Worm (Caenorhabditis elegans) whole organism, L1 larva: ENCODE results near the gene mff-1.
A peak's percentile ranks its signal among the peaks of the same experiment; 100 is the strongest.

Source experiments
- C04F5.9 ChIP-seq: sonication (generic microtip); optimal IDR thresholded peaks from 2 replicates; lab custom pipeline; 2016; ENCODE audit warnings: missing genetic modification characterization, missing compliant biosample characterization
- C16A3.4 ChIP-seq: fragments of 150-350 bp; optimal IDR thresholded peaks from 2 replicates; lab custom pipeline; 2014; ENCODE audit warnings: missing biosample characterization, missing genetic modification characterization
- C34B4.2 ChIP-seq: sonication (generic microtip); optimal IDR thresholded peaks from 2 replicates; lab custom pipeline; 2017; ENCODE audit warnings: mild to moderate bottlenecking, missing genetic modification characterization, missing compliant biosample characterization
- aly-2 ChIP-seq: fragments of 150-350 bp; optimal IDR thresholded peaks from 2 replicates; lab custom pipeline; 2014; ENCODE audit warnings: missing biosample characterization, missing genetic modification characterization
- blmp-1 ChIP-seq: fragments of 150-350 bp; optimal IDR thresholded peaks from 2 replicates; lab custom pipeline; 2014; ENCODE audit warnings: missing biosample characterization, missing genetic modification characterization
- ceh-88 ChIP-seq: fragments of 200-800 bp; sonication (Bioruptor generic); IDR thresholded peaks from 2 replicates; pipeline ENCODE4 v1.3.6; 2022; ENCODE audit warnings: missing genetic modification characterization, missing compliant biosample characterization
- ceh-90 ChIP-seq: sonication (generic microtip); optimal IDR thresholded peaks from 2 replicates; lab custom pipeline; 2016; ENCODE audit warnings: missing genetic modification characterization, missing compliant biosample characterization
- ces-1 ChIP-seq: fragments of 150-350 bp; optimal IDR thresholded peaks from 2 replicates; lab custom pipeline; 2014; ENCODE audit warnings: missing biosample characterization, missing genetic modification reagents, missing genetic modification characterization
- efl-1 ChIP-seq, 4 experiments: fragments of 150-350 bp; optimal IDR thresholded peaks in 3 of 4; peaks in 1 of 4; 1 replicate in 1 of 4; 2 replicates in 3 of 4; lab custom pipeline; 2014; ENCODE audit warnings: missing biosample characterization in 2 of 4, missing genetic modification characterization in 2 of 4, missing genetic modification reagents in 2 of 4
- egl-27 ChIP-seq, 2 experiments: fragments of 150-350 bp in 1 of 2; sonication (generic microtip); optimal IDR thresholded peaks; 3 replicates each; lab custom pipeline; 2017 to 2018; ENCODE audit warnings: missing biosample characterization in 2 of 2, missing genetic modification characterization in 2 of 2, missing genetic modification reagents in 2 of 2
- elt-3 ChIP-seq, 6 experiments: fragments of 150-350 bp in 1 of 6; sonication (generic microtip); optimal IDR thresholded peaks; 2 replicates each; lab custom pipeline; 2017 to 2018; ENCODE audit warnings: missing biosample characterization in 6 of 6, missing genetic modification characterization in 6 of 6, inconsistent platforms in 1 of 6
- fkh-10 ChIP-seq: sonication (generic microtip); optimal IDR thresholded peaks from 2 replicates; lab custom pipeline; 2017; ENCODE audit warnings: missing biosample characterization, missing genetic modification reagents, missing genetic modification characterization
- fkh-4 ChIP-seq: sonication (generic microtip); optimal IDR thresholded peaks from 2 replicates; lab custom pipeline; 2016; ENCODE audit warnings: missing compliant biosample characterization, missing genetic modification characterization, borderline replicate concordance
- fkh-8 ChIP-seq: sonication (generic microtip); optimal IDR thresholded peaks from 2 replicates; lab custom pipeline; 2016; ENCODE audit warnings: mild to moderate bottlenecking, missing genetic modification characterization, missing compliant biosample characterization
- fos-1 ChIP-seq: fragments of 150-350 bp; optimal IDR thresholded peaks from 2 replicates; lab custom pipeline; 2014; ENCODE audit warnings: missing biosample characterization, missing genetic modification characterization
- grh-1 ChIP-seq: fragments of 200-800 bp; sonication (Bioruptor generic); IDR thresholded peaks from 2 replicates; pipeline ENCODE4 v1.3.6; 2022; ENCODE audit warnings: missing genetic modification reagents, missing genetic modification characterization, missing compliant biosample characterization
- hlh-17 ChIP-seq: fragments of 200-800 bp; sonication (Bioruptor generic); optimal IDR thresholded peaks from 2 replicates; lab custom pipeline; 2018; ENCODE audit warnings: missing genetic modification characterization, mild to moderate bottlenecking, missing compliant biosample characterization, moderate library complexity, borderline replicate concordance
- hlh-4 ChIP-seq: sonication (generic microtip); optimal IDR thresholded peaks from 2 replicates; lab custom pipeline; 2016; ENCODE audit warnings: mild to moderate bottlenecking, missing genetic modification characterization, missing compliant biosample characterization
- irx-1 ChIP-seq: sonication (generic microtip); optimal IDR thresholded peaks from 2 replicates; lab custom pipeline; 2016; ENCODE audit warnings: missing genetic modification characterization, missing compliant biosample characterization
- jun-1 ChIP-seq: fragments of 150-350 bp; optimal IDR thresholded peaks from 2 replicates; lab custom pipeline; 2014; ENCODE audit warnings: missing biosample characterization, missing genetic modification reagents, missing genetic modification characterization
- lin-14 ChIP-seq: fragments of 200-800 bp; sonication (Bioruptor generic); optimal IDR thresholded peaks from 2 replicates; lab custom pipeline; 2018; ENCODE audit warnings: mild to moderate bottlenecking, missing genetic modification characterization, moderate library complexity, missing compliant biosample characterization
- lin-39 ChIP-seq: fragments of 150-350 bp; optimal IDR thresholded peaks from 2 replicates; lab custom pipeline; 2014; ENCODE audit warnings: missing biosample characterization, missing genetic modification reagents, missing genetic modification characterization
- lsy-2 ChIP-seq, 2 experiments: fragments of 150-350 bp; optimal IDR thresholded peaks; 2 replicates each; lab custom pipeline; 2014; ENCODE audit warnings: missing biosample characterization in 2 of 2, missing genetic modification characterization in 2 of 2
- mab-9 ChIP-seq: fragments of 200-800 bp; sonication (Bioruptor generic); IDR thresholded peaks from 2 replicates; pipeline ENCODE4 v1.3.6; 2022; ENCODE audit warnings: missing genetic modification reagents, missing genetic modification characterization, missing compliant biosample characterization
- mdl-1 ChIP-seq, 2 experiments: fragments of 150-350 bp; optimal IDR thresholded peaks; 2 replicates each; lab custom pipeline; 2014 to 2017; ENCODE audit warnings: missing biosample characterization in 2 of 2, missing genetic modification characterization in 2 of 2, inconsistent platforms in 1 of 2
- mep-1 ChIP-seq: fragments of 150-350 bp; optimal IDR thresholded peaks from 2 replicates; lab custom pipeline; 2014; ENCODE audit warnings: missing biosample characterization, missing genetic modification characterization
- nhr-19 ChIP-seq: fragments of 200-800 bp; sonication (Bioruptor generic); conservative IDR thresholded peaks from 2 replicates; pipeline ENCODE4 v1.3.6; 2022; ENCODE audit warnings: missing genetic modification characterization, missing compliant biosample characterization
- nhr-20 ChIP-seq: sonication (generic microtip); optimal IDR thresholded peaks from 2 replicates; lab custom pipeline; 2016; ENCODE audit warnings: mild to moderate bottlenecking, missing genetic modification characterization, missing compliant biosample characterization
- nhr-47 ChIP-seq: sonication (generic microtip); optimal IDR thresholded peaks from 2 replicates; lab custom pipeline; 2016; ENCODE audit warnings: mild to moderate bottlenecking, missing genetic modification characterization, moderate library complexity, missing compliant biosample characterization
- nhr-71 ChIP-seq: sonication (generic microtip); optimal IDR thresholded peaks from 2 replicates; lab custom pipeline; 2016; ENCODE audit warnings: mild to moderate bottlenecking, missing genetic modification characterization, moderate library complexity, missing compliant biosample characterization
- nhr-77 ChIP-seq: fragments of 150-350 bp; optimal IDR thresholded peaks from 2 replicates; lab custom pipeline; 2014; ENCODE audit warnings: missing biosample characterization, missing genetic modification characterization
- nhr-84 ChIP-seq: sonication (generic microtip); optimal IDR thresholded peaks from 2 replicates; lab custom pipeline; 2017; ENCODE audit warnings: missing biosample characterization, missing genetic modification characterization
- nhr-85 ChIP-seq: sonication (generic microtip); peaks from one replicate; lab custom pipeline; 2016; ENCODE audit warnings: missing genetic modification characterization, inconsistent platforms, missing compliant biosample characterization
- nhr-90 ChIP-seq: sonication (generic microtip); optimal IDR thresholded peaks from 2 replicates; lab custom pipeline; 2016; ENCODE audit warnings: mild to moderate bottlenecking, missing genetic modification characterization, missing compliant biosample characterization; ENCODE audit not compliant: poor library complexity
- pag-3 ChIP-seq: sonication (generic microtip); optimal IDR thresholded peaks from 2 replicates; lab custom pipeline; 2017; ENCODE audit warnings: missing genetic modification characterization, mild to moderate bottlenecking, missing compliant biosample characterization, antibody characterized with exemption, borderline replicate concordance; ENCODE audit not compliant: insufficient read depth
- pax-3 ChIP-seq: fragments of 200-800 bp; sonication (Bioruptor generic); optimal IDR thresholded peaks from 2 replicates; lab custom pipeline; 2018; ENCODE audit warnings: mild to moderate bottlenecking, missing genetic modification characterization, moderate library complexity, missing compliant biosample characterization
- snu-23 ChIP-seq: sonication (generic microtip); optimal IDR thresholded peaks from 2 replicates; lab custom pipeline; 2016; ENCODE audit warnings: missing genetic modification characterization, missing compliant biosample characterization
- swsn-7 ChIP-seq: sonication (generic microtip); optimal IDR thresholded peaks from 2 replicates; lab custom pipeline; 2016; ENCODE audit warnings: missing genetic modification characterization, missing compliant biosample characterization
- tbx-2 ChIP-seq: sonication (generic microtip); optimal IDR thresholded peaks from 2 replicates; lab custom pipeline; 2016; ENCODE audit warnings: missing genetic modification characterization, missing compliant biosample characterization
- unc-130 ChIP-seq: fragments of 150-350 bp; optimal IDR thresholded peaks from 2 replicates; lab custom pipeline; 2017; ENCODE audit warnings: missing biosample characterization, missing genetic modification characterization, inconsistent platforms
- unc-62 ChIP-seq: fragments of 150-350 bp; optimal IDR thresholded peaks from 2 replicates; lab custom pipeline; 2014; ENCODE audit warnings: missing biosample characterization, missing genetic modification reagents, missing genetic modification characterization
- zip-4 ChIP-seq: fragments of 200-800 bp; sonication (Bioruptor generic); optimal IDR thresholded peaks from 2 replicates; lab custom pipeline; 2018; ENCODE audit warnings: mild to moderate bottlenecking, missing genetic modification characterization, moderate library complexity, missing compliant biosample characterization
- ztf-11 ChIP-seq, 2 experiments: sonication (generic microtip); optimal IDR thresholded peaks; 2 replicates each; lab custom pipeline; 2016 to 2017; ENCODE audit warnings: missing genetic modification characterization in 2 of 2, missing biosample characterization in 1 of 2, missing compliant biosample characterization in 1 of 2
- ztf-4 ChIP-seq: fragments of 150-350 bp; optimal IDR thresholded peaks from 2 replicates; lab custom pipeline; 2014; ENCODE audit warnings: missing biosample characterization, missing genetic modification characterization

mff-1 gene

ce11 chrX:13007857-13008813 lies 21.1 kb upstream of the mff-1 start, which contains the start of gene nhr-25:
nhr-25 (plus strand) TSS chrX:13008493.
- TF ChIP-seq irx-1 (tag; lab: Kevin White, UChicago) (peak; percentile 17), efl-1 (optimal IDR thresholded peaks at IDR 0.05; lab: Kevin White, UChicago) (no peak), efl-1 (GFP tag; optimal IDR thresholded peaks at IDR 0.05 in 1 of 2; lab: Kevin White, UChicago) (peak in 1 of 2 experiments; percentile 51), nhr-90 (tag; lab: Kevin White, UChicago) (peak; percentile 55), ztf-4 (tag; lab: Kevin White, UChicago) (no peak), nhr-19 (GFP tag; lab: Robert Waterston, UW) (peak; percentile 22; the same call in 1 of the 2 replicates), swsn-7 (peak; percentile 15), snu-23 (GFP tag; lab: Kevin White, UChicago) (peak; percentile 63), zip-4 (GFP tag; lab: Kevin White, UChicago) (no peak), nhr-85 (tag; lab: Kevin White, UChicago) (peak; percentile 96), blmp-1 (peak; percentile 88), lsy-2 (tag; optimal IDR thresholded peaks at IDR 0.05; lab: Kevin White, UChicago) (peak in 1 of 2 experiments; percentile 13), ces-1 (GFP tag; lab: Kevin White, UChicago) (no peak), pag-3 (tag; lab: Kevin White, UChicago) (peak; percentile 21), unc-62 (no peak), lin-14 (peak; percentile 84), pax-3 (tag; lab: Kevin White, UChicago) (no peak), elt-3 (tag; optimal IDR thresholded peaks at IDR 0.05; lab: Kevin White, UChicago) (peak in 3 of 6 experiments; percentile 20 to 42 (median 22)), mdl-1 (tag; optimal IDR thresholded peaks at IDR 0.05; lab: Kevin White, UChicago) (peak in 1 of 2 experiments; percentile 18), tbx-2 (tag; lab: Kevin White, UChicago) (peak; percentile 19), C34B4.2 (tag; lab: Kevin White, UChicago) (no peak), ceh-90 (tag; lab: Kevin White, UChicago) (no peak), nhr-71 (tag; lab: Kevin White, UChicago) (peak; percentile 77), grh-1 (peak; percentile 68), nhr-47 (tag; lab: Kevin White, UChicago) (peak; percentile 43), C04F5.9 (tag; lab: Kevin White, UChicago) (no peak), nhr-20 (tag; lab: Kevin White, UChicago) (peak; percentile 73)

ce11 chrX:13006734-13007133 lies 19.7 kb upstream of the mff-1 start:
- TF ChIP-seq elt-3 (tag; optimal IDR thresholded peaks at IDR 0.05; lab: Kevin White, UChicago) (peak in 1 of 6 experiments; percentile 41), ztf-4 (tag; lab: Kevin White, UChicago) (no peak), swsn-7 (no peak), ces-1 (GFP tag; lab: Kevin White, UChicago) (no peak), jun-1 (tag; lab: Kevin White, UChicago) (no peak), grh-1 (peak; percentile 4; the same call in 1 of the 2 replicates), fkh-4 (tag; lab: Kevin White, UChicago) (no peak), fos-1 (tag; lab: Kevin White, UChicago) (no peak), blmp-1 (peak; percentile 59)

ce11 chrX:13006328-13006727 lies 19.3 kb upstream of the mff-1 start:
- TF ChIP-seq egl-27 (tag; optimal IDR thresholded peaks at IDR 0.05; lab: Kevin White, UChicago) (no peak), fkh-8 (tag; lab: Kevin White, UChicago) (no peak), unc-130 (tag; lab: Kevin White, UChicago) (no peak), C16A3.4 (tag; lab: Kevin White, UChicago) (no peak), fkh-10 (GFP tag; lab: Kevin White, UChicago) (no peak), lin-39 (tag; lab: Kevin White, UChicago) (no peak), pag-3 (tag; lab: Kevin White, UChicago) (no peak), hlh-4 (tag; lab: Kevin White, UChicago) (no peak), elt-3 (tag; optimal IDR thresholded peaks at IDR 0.05; lab: Kevin White, UChicago) (no peak), snu-23 (GFP tag; lab: Kevin White, UChicago) (peak; percentile 42), fos-1 (tag; lab: Kevin White, UChicago) (no peak), efl-1 (optimal IDR thresholded peaks at IDR 0.05; lab: Kevin White, UChicago) (no peak), efl-1 (GFP tag; optimal IDR thresholded peaks at IDR 0.05 in 1 of 2; lab: Kevin White, UChicago) (no peak), aly-2 (tag; lab: Kevin White, UChicago) (no peak), ceh-88 (GFP tag; lab: Robert Waterston, UW) (no peak), mab-9 (GFP tag; lab: Robert Waterston, UW) (no peak), nhr-77 (tag; lab: Kevin White, UChicago) (no peak), ztf-11 (tag; optimal IDR thresholded peaks at IDR 0.05; lab: Kevin White, UChicago) (no peak), mep-1 (tag; lab: Kevin White, UChicago) (no peak), hlh-17 (GFP tag; lab: Kevin White, UChicago) (no peak), nhr-84 (tag; lab: Kevin White, UChicago) (no peak), tbx-2 (tag; lab: Kevin White, UChicago) (no peak), grh-1 (peak; percentile 14; the same call in 1 of the 2 replicates)
